Worm (Caenorhabditis elegans): Measurements from ENCODE around the gene T13C5.3.

DNA sequence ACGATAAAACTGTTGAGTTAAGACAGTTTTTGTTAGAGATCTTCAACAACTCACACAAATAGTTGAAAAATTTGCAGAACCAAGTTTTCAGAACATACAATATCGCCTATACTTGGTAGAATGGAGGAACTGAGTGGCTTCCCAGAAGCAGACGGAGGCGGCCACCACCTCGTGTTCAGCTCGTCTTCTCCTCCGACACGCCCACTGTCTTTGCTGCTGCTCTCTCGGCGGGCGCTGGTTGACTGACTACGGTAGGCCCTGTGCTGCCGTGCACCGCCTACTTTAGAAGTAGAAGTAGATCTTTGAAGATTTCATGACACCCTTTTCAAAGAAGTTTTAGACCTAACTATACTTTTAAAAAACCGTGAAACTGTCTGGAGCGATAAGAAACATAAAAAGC is 16.3 kb upstream of the T13C5.3 start:
- no peak for TF ChIP-seq lin-11 (tag; optimal IDR thresholded peaks at IDR 0.05)
- TF ChIP-seq elt-2 (tag; optimal IDR thresholded peaks at IDR 0.05), result no peak
- no peak for TF ChIP-seq tbx-2 (tag; optimal IDR thresholded peaks at IDR 0.05)
- TF ChIP-seq ceh-22 (tag; optimal IDR thresholded peaks at IDR 0.05), result no peak
- TF ChIP-seq unc-42 (tag; optimal IDR thresholded peaks at IDR 0.05), result no peak
- TF ChIP-seq ceh-14 (tag; optimal IDR thresholded peaks at IDR 0.05), result no peak
- TF ChIP-seq ama-1 (optimal IDR thresholded peaks at IDR 0.05), result no peak
- no peak for TF ChIP-seq pros-1 (tag; optimal IDR thresholded peaks at IDR 0.05)
- TF ChIP-seq unc-55 (GFP tag; optimal IDR thresholded peaks at IDR 0.05), result no peak
- no peak for TF ChIP-seq ceh-19 (GFP tag; optimal IDR thresholded peaks at IDR 0.05)
- no peak for TF ChIP-seq sox-4 (tag; optimal IDR thresholded peaks at IDR 0.05)
- no peak for TF ChIP-seq Y22D7AL.16 (tag; optimal IDR thresholded peaks at IDR 0.05)
- no peak for TF ChIP-seq sdc-2 (tag; optimal IDR thresholded peaks at IDR 0.05)
- TF ChIP-seq F13H6.1 (tag; optimal IDR thresholded peaks at IDR 0.05), result no peak

All from whole organism, late embryonic.